Worm (Caenorhabditis elegans) whole organism, young adult: ENCODE data around the gene spp-8.

Experiments
- B0019.2 ChIP-seq: fragments of 200-800 bp; sonication (Bioruptor generic); conservative IDR thresholded peaks from 2 replicates; pipeline ENCODE4 v1.3.6; 2022; ENCODE audit warnings: missing genetic modification reagents, missing genetic modification characterization, missing compliant biosample characterization
- B0035.1 ChIP-seq: sonication (generic microtip); optimal IDR thresholded peaks from 2 replicates; lab custom pipeline; 2016; ENCODE audit warnings: missing genetic modification characterization, mild to moderate bottlenecking, missing compliant biosample characterization, missing genotype, missing genetic modification reagents
- C17E4.6 ChIP-seq: fragments of 200-800 bp; sonication (Bioruptor generic); IDR thresholded peaks from 2 replicates; pipeline ENCODE4 v1.3.6; 2022; ENCODE audit warnings: missing genetic modification reagents, missing genetic modification characterization, missing compliant biosample characterization
- F10E7.11 ChIP-seq: sonication (generic microtip); optimal IDR thresholded peaks from 2 replicates; lab custom pipeline; 2017; ENCODE audit warnings: mild to moderate bottlenecking, missing genetic modification characterization, moderate library complexity, missing compliant biosample characterization
- F49E8.2 ChIP-seq: sonication (generic microtip); optimal IDR thresholded peaks from 3 replicates; lab custom pipeline; 2017; ENCODE audit warnings: missing genetic modification characterization, mild to moderate bottlenecking, missing compliant biosample characterization, antibody characterized with exemption, moderate library complexity; ENCODE audit not compliant: insufficient read depth
- F55B11.4 ChIP-seq: sonication (generic microtip); optimal IDR thresholded peaks from 2 replicates; lab custom pipeline; 2016; ENCODE audit warnings: missing compliant biosample characterization, missing genetic modification characterization, borderline replicate concordance; ENCODE audit not compliant: insufficient read depth
- F57C9.4 ChIP-seq: sonication (generic microtip); optimal IDR thresholded peaks from 2 replicates; lab custom pipeline; 2017; ENCODE audit warnings: mild to moderate bottlenecking, missing genetic modification characterization, missing compliant biosample characterization
- T26A5.8 ChIP-seq: sonication (generic microtip); optimal IDR thresholded peaks from 2 replicates; lab custom pipeline; 2016; ENCODE audit warnings: missing genetic modification characterization, missing compliant biosample characterization
- Y53F4B.3 ChIP-seq: fragments of 200-800 bp; sonication (Bioruptor generic); IDR thresholded peaks from 2 replicates; pipeline ENCODE4 v1.3.6; 2022; ENCODE audit warnings: missing genetic modification reagents, missing genetic modification characterization, missing compliant biosample characterization
- Y56A3A.18 ChIP-seq: fragments of 200-800 bp; sonication (Bioruptor generic); IDR thresholded peaks from 2 replicates; pipeline ENCODE4 v1.3.6; 2022; ENCODE audit warnings: missing genetic modification reagents, missing genetic modification characterization, missing compliant biosample characterization
- Y67H2A.10 ChIP-seq: fragments of 200-800 bp; sonication (Bioruptor generic); conservative IDR thresholded peaks from 2 replicates; pipeline ENCODE4 v1.3.6; 2022; ENCODE audit warnings: missing genetic modification reagents, missing genetic modification characterization, missing compliant biosample characterization
- Y79H2A.3 ChIP-seq: fragments of 200-800 bp; sonication (Bioruptor generic); conservative IDR thresholded peaks from 2 replicates; pipeline ENCODE4 v1.3.6; 2022; ENCODE audit warnings: missing genetic modification reagents, missing genetic modification characterization, missing compliant biosample characterization
- Y95B8A.8 ChIP-seq: fragments of 200-800 bp; sonication (Bioruptor generic); IDR thresholded peaks from 2 replicates; pipeline ENCODE4 v1.3.6; 2022; ENCODE audit warnings: missing genetic modification reagents, missing genetic modification characterization, missing compliant biosample characterization
- akir-1 ChIP-seq: fragments of 200-800 bp; sonication (Bioruptor generic); optimal IDR thresholded peaks from 2 replicates; lab custom pipeline; 2018; ENCODE audit warnings: mild to moderate bottlenecking, missing genetic modification characterization, moderate library complexity, missing compliant biosample characterization
- ama-1 ChIP-seq, 3 experiments: fragments of 150-350 bp in 1 of 3; sonication (generic microtip) in 2 of 3; optimal IDR thresholded peaks; 2 replicates each; lab custom pipeline; 2014 to 2018; ENCODE audit warnings: missing biosample characterization in 2 of 3, missing genetic modification characterization in 2 of 3, missing genetic modification reagents in 2 of 3
- attf-3 ChIP-seq: fragments of 200-800 bp; sonication (Bioruptor generic); conservative IDR thresholded peaks from 2 replicates; pipeline ENCODE4 v1.3.6; 2022; ENCODE audit warnings: missing genetic modification reagents, missing genetic modification characterization, missing compliant biosample characterization
- cebp-2 ChIP-seq: fragments of 200-800 bp; sonication (Bioruptor generic); IDR thresholded peaks from 2 replicates; pipeline ENCODE4 v1.3.6; 2022; ENCODE audit warnings: missing genetic modification characterization, missing compliant biosample characterization
- ceh-40 ChIP-seq: fragments of 200-800 bp; sonication (Bioruptor generic); IDR thresholded peaks from 2 replicates; pipeline ENCODE4 v1.3.6; 2022; ENCODE audit warnings: missing genetic modification characterization, missing compliant biosample characterization
- ceh-58 ChIP-seq: fragments of 200-800 bp; sonication (Bioruptor generic); IDR thresholded peaks from 2 replicates; pipeline ENCODE4 v1.3.6; 2022; ENCODE audit warnings: missing genetic modification characterization, missing compliant biosample characterization
- ceh-79 ChIP-seq: sonication (generic microtip); optimal IDR thresholded peaks from 2 replicates; lab custom pipeline; 2017; ENCODE audit warnings: mild to moderate bottlenecking, missing genetic modification characterization, missing compliant biosample characterization
- ceh-91 ChIP-seq: fragments of 200-800 bp; sonication (Bioruptor generic); IDR thresholded peaks from 2 replicates; pipeline ENCODE4 v1.3.6; 2022; ENCODE audit warnings: missing genetic modification reagents, missing genetic modification characterization, missing compliant biosample characterization
- egl-18 ChIP-seq: fragments of 200-800 bp; sonication (Bioruptor generic); IDR thresholded peaks from 2 replicates; pipeline ENCODE4 v1.3.6; 2022; ENCODE audit warnings: missing genetic modification reagents, missing genetic modification characterization, missing compliant biosample characterization
- egrh-3 ChIP-seq: fragments of 200-800 bp; sonication (Bioruptor generic); IDR thresholded peaks from 2 replicates; pipeline ENCODE4 v1.3.6; 2022; ENCODE audit warnings: missing genetic modification reagents, missing genetic modification characterization, missing compliant biosample characterization
- ekl-4 ChIP-seq: fragments of 200-800 bp; sonication (Bioruptor generic); IDR thresholded peaks from 2 replicates; pipeline ENCODE4 v1.3.6; 2022; ENCODE audit warnings: missing genetic modification reagents, missing genetic modification characterization, missing compliant biosample characterization
- fkh-3 ChIP-seq: sonication (generic microtip); optimal IDR thresholded peaks from 2 replicates; lab custom pipeline; 2016; ENCODE audit warnings: mild to moderate bottlenecking, missing genetic modification characterization, missing compliant biosample characterization
- hsf-1 ChIP-seq: fragments of 200-800 bp; sonication (Bioruptor generic); IDR thresholded peaks from 2 replicates; pipeline ENCODE4 v1.3.6; 2022; ENCODE audit warnings: missing genetic modification reagents, missing genetic modification characterization, missing compliant biosample characterization
- lag-1 ChIP-seq: fragments of 200-800 bp; sonication (Bioruptor generic); IDR thresholded peaks from 2 replicates; pipeline ENCODE4 v1.3.6; 2022; ENCODE audit warnings: missing genetic modification reagents, missing genetic modification characterization, missing compliant biosample characterization
- lin-35 ChIP-seq, 3 experiments: fragments of 150-350 bp in 2 of 3; sonication (generic microtip) in 1 of 3; optimal IDR thresholded peaks; 2 replicates each; lab custom pipeline; 2014 to 2018; ENCODE audit warnings: missing biosample characterization in 3 of 3, missing genetic modification characterization in 3 of 3, missing genetic modification reagents in 3 of 3
- lin-40 ChIP-seq: sonication (generic microtip); optimal IDR thresholded peaks from 2 replicates; lab custom pipeline; 2016; ENCODE audit warnings: missing genetic modification characterization, mild to moderate bottlenecking, missing compliant biosample characterization, missing genotype, missing genetic modification reagents
- lsl-1 ChIP-seq: fragments of 200-800 bp; sonication (Bioruptor generic); optimal IDR thresholded peaks from 2 replicates; lab custom pipeline; 2018; ENCODE audit warnings: mild to moderate bottlenecking, missing genetic modification characterization, moderate library complexity, missing compliant biosample characterization
- madf-6 ChIP-seq: fragments of 200-800 bp; sonication (Bioruptor generic); IDR thresholded peaks from 2 replicates; pipeline ENCODE4 v1.3.6; 2022; ENCODE audit warnings: missing genetic modification reagents, missing genetic modification characterization, missing compliant biosample characterization
- madf-8 ChIP-seq: fragments of 200-800 bp; sonication (Bioruptor generic); conservative IDR thresholded peaks from 2 replicates; pipeline ENCODE4 v1.3.6; 2022; ENCODE audit warnings: missing genetic modification reagents, missing genetic modification characterization, missing compliant biosample characterization
- mcd-1 ChIP-seq: fragments of 200-800 bp; sonication (Bioruptor generic); IDR thresholded peaks from 2 replicates; pipeline ENCODE4 v1.3.6; 2022; ENCODE audit warnings: missing genetic modification reagents, missing genetic modification characterization, missing compliant biosample characterization
- mel-28 ChIP-seq: sonication (generic microtip); optimal IDR thresholded peaks from 2 replicates; lab custom pipeline; 2016; ENCODE audit warnings: borderline replicate concordance, mild to moderate bottlenecking, missing genetic modification characterization, missing compliant biosample characterization
- mes-4 ChIP-seq: sonication (generic microtip); optimal IDR thresholded peaks from 2 replicates; lab custom pipeline; 2016; ENCODE audit warnings: missing genotype, missing genetic modification characterization, missing compliant biosample characterization
- nfyb-1 ChIP-seq: fragments of 200-800 bp; sonication (Bioruptor generic); IDR thresholded peaks from 2 replicates; pipeline ENCODE4 v1.3.6; 2022; ENCODE audit warnings: missing genetic modification reagents, missing genetic modification characterization, missing compliant biosample characterization
- nhr-90 ChIP-seq: sonication (generic microtip); optimal IDR thresholded peaks from 2 replicates; lab custom pipeline; 2016; ENCODE audit warnings: missing genotype, mild to moderate bottlenecking, missing genetic modification characterization, missing compliant biosample characterization
- pha-4 ChIP-seq: fragments of 150-350 bp; sonication (generic microtip); optimal IDR thresholded peaks from 2 replicates; lab custom pipeline; 2014; ENCODE audit warnings: missing biosample characterization, missing genetic modification reagents, missing genetic modification characterization
- rcor-1 ChIP-seq: fragments of 200-800 bp; sonication (Bioruptor generic); IDR thresholded peaks from 2 replicates; pipeline ENCODE4 v1.3.6; 2022; ENCODE audit warnings: missing genetic modification reagents, missing genetic modification characterization, missing compliant biosample characterization
- repo-1 ChIP-seq: sonication (generic microtip); optimal IDR thresholded peaks from 2 replicates; lab custom pipeline; 2017; ENCODE audit warnings: mild to moderate bottlenecking, missing genetic modification characterization, missing compliant biosample characterization
- sdz-38 ChIP-seq: sonication (generic microtip); optimal IDR thresholded peaks from 2 replicates; lab custom pipeline; 2016; ENCODE audit warnings: missing genotype, missing genetic modification characterization, missing compliant biosample characterization
- sea-2 ChIP-seq: fragments of 200-800 bp; sonication (Bioruptor generic); IDR thresholded peaks from 2 replicates; pipeline ENCODE4 v1.3.6; 2022; ENCODE audit warnings: missing genetic modification characterization, missing compliant biosample characterization
- snpc-1.1 ChIP-seq: sonication (generic microtip); optimal IDR thresholded peaks from 2 replicates; lab custom pipeline; 2017; ENCODE audit warnings: missing genetic modification characterization, mild to moderate bottlenecking, missing compliant biosample characterization, antibody characterized with exemption, moderate library complexity, missing genotype, missing genetic modification reagents; ENCODE audit not compliant: insufficient read depth
- tbx-9 ChIP-seq: sonication (generic microtip); optimal IDR thresholded peaks from 2 replicates; lab custom pipeline; 2016; ENCODE audit warnings: borderline replicate concordance, missing genetic modification characterization, inconsistent platforms, missing compliant biosample characterization
- unc-62 ChIP-seq: fragments of 150-350 bp; optimal IDR thresholded peaks from 2 replicates; lab custom pipeline; 2014; ENCODE audit warnings: missing biosample characterization, missing genetic modification reagents, missing genetic modification characterization

spp-8 gene

DNA sequence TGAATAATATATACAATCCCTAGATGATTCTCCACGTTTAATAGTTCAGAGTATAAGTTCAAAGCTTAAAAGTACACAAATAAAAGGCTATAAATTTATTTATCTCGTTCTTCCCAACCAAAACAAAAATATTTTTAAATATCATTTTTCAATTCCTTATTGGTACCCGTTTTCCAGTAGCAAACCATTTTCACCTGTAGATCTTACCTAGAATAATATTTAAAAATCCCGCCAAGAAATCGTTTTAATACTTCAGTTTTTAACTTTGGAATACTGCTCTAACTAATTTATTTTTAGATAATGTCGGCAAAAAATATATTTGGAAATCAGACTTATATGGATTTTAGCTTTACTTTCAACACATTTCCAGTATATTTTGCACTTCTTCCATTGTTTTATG, 10.8 kb downstream of the spp-8 start, which contains the start of gene sru-7 (continued):
- TF ChIP-seq mcd-1 (GFP tag; lab: Robert Waterston, UW) = no peak

DNA sequence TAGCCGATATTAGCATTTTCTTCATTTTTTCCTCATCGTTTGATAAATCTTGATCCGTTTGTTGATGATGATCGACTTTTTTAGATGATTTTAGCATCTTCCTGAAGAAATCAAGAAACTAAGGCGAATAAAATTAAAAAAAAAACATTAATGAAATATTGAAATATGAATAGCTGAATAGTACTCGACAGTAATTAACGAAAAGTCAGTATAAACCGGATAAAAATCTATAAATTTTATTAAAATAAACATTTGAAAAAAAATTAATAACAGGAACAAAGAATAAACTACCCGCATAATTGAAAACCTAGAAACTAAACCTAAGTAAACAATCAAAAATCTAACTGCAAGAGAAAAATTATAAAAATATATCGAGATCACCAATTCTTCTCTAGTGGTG, 14.8 kb downstream of the spp-8 start, which contains the start of gene C28C12.12:
Gene C28C12.12, minus strand, starts transcription at position 101 of the 400 bp plus-strand sequence.
- TF ChIP-seq Y56A3A.18 (no peak), egrh-3 (GFP tag; lab: Robert Waterston, UW) (no peak), ama-1 (optimal IDR thresholded peaks at IDR 0.05; lab: Kevin White, UChicago) (no peak), ama-1 (GFP tag; optimal IDR thresholded peaks at IDR 0.05; lab: Kevin White, UChicago) (no peak), lsl-1 (no peak), tbx-9 (tag; lab: Kevin White, UChicago) (no peak), C17E4.6 (GFP tag; lab: Robert Waterston, UW) (no peak), Y95B8A.8 (GFP tag; lab: Robert Waterston, UW) (no peak), F10E7.11 (no peak), F55B11.4 (tag; lab: Kevin White, UChicago) (no peak), ceh-58 (GFP tag; lab: Robert Waterston, UW) (no peak), akir-1 (GFP tag; lab: Kevin White, UChicago) (no peak), lin-35 (GFP tag; optimal IDR thresholded peaks at IDR 0.05; lab: Kevin White, UChicago) (no peak), attf-3 (GFP tag; lab: Robert Waterston, UW) (no peak), snpc-1.1 (tag; lab: Kevin White, UChicago) (no peak), sdz-38 (no peak), ceh-40 (no peak)

DNA sequence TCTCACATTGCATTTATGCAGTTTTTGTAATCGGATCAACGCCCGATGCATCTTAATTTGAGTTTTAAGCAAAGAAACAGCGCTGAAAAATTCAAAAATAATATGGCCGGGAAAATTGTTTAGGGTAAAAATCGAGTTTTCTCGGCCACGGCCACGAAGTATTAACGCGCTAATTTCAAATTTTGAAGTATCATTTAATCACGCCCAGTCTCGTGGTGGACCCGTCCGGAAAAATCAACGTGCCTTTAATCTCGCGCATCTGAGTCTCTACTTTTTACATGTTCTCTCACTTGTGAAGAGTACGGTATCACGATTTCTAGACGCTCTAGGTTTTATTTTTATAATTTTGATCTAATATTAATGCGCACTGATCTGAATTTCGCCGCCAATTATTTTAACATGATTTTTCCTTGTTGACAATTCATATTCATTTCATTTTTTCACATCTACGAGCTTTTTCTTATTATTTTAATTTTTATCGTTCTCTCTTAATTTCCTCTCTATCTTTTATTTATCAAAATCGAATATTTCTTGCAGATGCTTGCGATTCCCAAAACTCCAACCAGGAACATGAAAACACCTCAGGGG, 17.4 kb downstream of the spp-8 start, which contains the start of the genes acdh-13 and mesp-1:
Gene acdh-13, minus strand, starts transcription at position 51 of the 588 bp plus-strand sequence.
Gene mesp-1, plus strand, starts transcription at position 538 of the 588 bp plus-strand sequence.
- TF ChIP-seq Y53F4B.3 (GFP tag; lab: Robert Waterston, UW) (no peak), C17E4.6 (GFP tag; lab: Robert Waterston, UW) (no peak), lag-1 (GFP tag; lab: Robert Waterston, UW) (no peak), F49E8.2 (tag; lab: Kevin White, UChicago) (peak; percentile 58), egrh-3 (GFP tag; lab: Robert Waterston, UW) (no peak), madf-6 (GFP tag; lab: Robert Waterston, UW) (peak; percentile 97), ceh-79 (no peak), sea-2 (no peak), ekl-4 (GFP tag; lab: Robert Waterston, UW) (peak; percentile 74), B0035.1 (tag; lab: Kevin White, UChicago) (no peak), B0019.2 (GFP tag; lab: Robert Waterston, UW) (peak; percentile 79), nfyb-1 (peak; percentile 56; the same call in 1 of the 2 replicates), unc-62 (GFP tag; lab: Kevin White, UChicago) (no peak), F57C9.4 (tag; lab: Kevin White, UChicago) (no peak), T26A5.8 (no peak), cebp-2 (GFP tag; lab: Robert Waterston, UW) (no peak), nhr-90 (tag; lab: Kevin White, UChicago) (no peak), mes-4 (tag; lab: Kevin White, UChicago) (no peak), rcor-1 (peak; percentile 76), repo-1 (tag; lab: Kevin White, UChicago) (no peak), attf-3 (GFP tag; lab: Robert Waterston, UW) (0 out of 2 replicates have a peak, but pooled peaks have one; percentile 38), mel-28 (tag; lab: Kevin White, UChicago) (no peak), madf-8 (GFP tag; lab: Robert Waterston, UW) (peak; percentile 94), fkh-3 (tag; lab: Kevin White, UChicago) (no peak), Y67H2A.10 (GFP tag; lab: Robert Waterston, UW) (no peak), ceh-91 (GFP tag; lab: Robert Waterston, UW) (peak; percentile 90), lin-40 (tag; lab: Kevin White, UChicago) (no peak), pha-4 (tag; lab: Kevin White, UChicago) (no peak), hsf-1 (peak; percentile 86), egl-18 (no peak), Y79H2A.3 (GFP tag; lab: Robert Waterston, UW) (no peak)
